Fruit fly (Drosophila melanogaster) whole organism, prepupa: Measurements from ENCODE around the gene obst-E.

Experiments
- CG16779 ChIP-seq: fragments of 200-800 bp; sonication (Bioruptor generic); optimal IDR thresholded peaks from 3 replicates; lab custom pipeline; 2017; ENCODE audit warnings: missing biosample characterization, mild to moderate bottlenecking, missing genetic modification characterization
- CG32006 ChIP-seq: fragments of 200-800 bp; sonication (Bioruptor generic); optimal IDR thresholded peaks from 3 replicates; lab custom pipeline; 2017; ENCODE audit warnings: missing biosample characterization, mild to moderate bottlenecking, missing genetic modification characterization
- CG8632 ChIP-seq: fragments of 200-800 bp; sonication (Bioruptor generic); optimal IDR thresholded peaks from 3 replicates; lab custom pipeline; 2016; ENCODE audit warnings: missing biosample characterization, missing genetic modification characterization
- Eip78C ChIP-seq: fragments of 200-800 bp; sonication (Bioruptor generic); peaks from one replicate; lab custom pipeline; 2016; ENCODE audit warnings: missing biosample characterization, missing genetic modification characterization
- Sox14 ChIP-seq: fragments of 200-800 bp; sonication (Bioruptor generic); optimal IDR thresholded peaks from 3 replicates; lab custom pipeline; 2016; ENCODE audit warnings: missing biosample characterization, missing genetic modification characterization
- lz ChIP-seq: fragments of 200-800 bp; sonication (Bioruptor generic); optimal IDR thresholded peaks from 3 replicates; lab custom pipeline; 2016; ENCODE audit warnings: missing biosample characterization, missing genetic modification characterization
- spab ChIP-seq: fragments of 200-800 bp; sonication (Bioruptor generic); optimal IDR thresholded peaks from 2 replicates; lab custom pipeline; 2017; ENCODE audit warnings: missing biosample characterization, mild to moderate bottlenecking, missing genetic modification characterization, missing genetic modification reagents
- vri ChIP-seq: fragments of 200-800 bp; sonication (Bioruptor generic); optimal IDR thresholded peaks from 3 replicates; lab custom pipeline; 2016; ENCODE audit warnings: missing biosample characterization, mild to moderate bottlenecking, missing genetic modification characterization

DNA sequence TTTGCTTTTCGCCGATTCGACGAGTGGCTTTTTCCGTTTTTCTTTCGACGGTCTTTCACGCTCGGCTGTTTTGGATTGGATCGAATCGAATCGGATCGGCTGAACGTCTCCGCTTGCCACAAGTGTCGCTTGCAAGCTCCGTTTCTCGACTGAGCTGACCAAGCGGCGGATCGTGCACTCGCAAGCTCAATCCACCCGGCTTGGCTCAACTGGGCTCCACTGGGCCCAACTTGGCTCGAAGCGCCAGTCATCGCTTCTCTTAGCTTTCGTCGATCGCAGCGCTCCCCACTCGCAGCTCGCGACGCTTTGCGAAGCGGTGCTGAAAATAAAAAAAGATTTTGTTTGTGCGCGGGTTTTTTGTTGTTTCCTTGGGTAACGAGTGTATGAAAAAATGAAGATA lies 25.2 kb downstream of the obst-E start:
- TF ChIP-seq CG16779 (tag; lab: Kevin White, UChicago) (no peak), Eip78C (GFP tag; lab: Kevin White, UChicago) (peak; percentile 42), CG32006 (no peak), CG8632 (GFP tag; lab: Kevin White, UChicago) (no peak), vri (GFP tag; lab: Kevin White, UChicago) (no peak), spab (GFP tag; lab: Kevin White, UChicago) (no peak), Sox14 (GFP tag; lab: Kevin White, UChicago) (no peak), lz (GFP tag; lab: Kevin White, UChicago) (no peak)
